Fruit fly (Drosophila melanogaster) whole organism, embryonic: Measurements from ENCODE around the gene CG7065.

Experiments used
- Bdp1 ChIP-seq: fragments of 200-800 bp; sonication (Bioruptor generic); optimal IDR thresholded peaks from 3 replicates; lab custom pipeline; 2016; ENCODE audit warnings: missing biosample characterization, missing genetic modification characterization
- CG10209 ChIP-seq: fragments of 200-800 bp; sonication (Bioruptor generic); optimal IDR thresholded peaks from 3 replicates; lab custom pipeline; 2017; ENCODE audit warnings: missing biosample characterization, mild to moderate bottlenecking, missing genetic modification characterization, missing genetic modification reagents
- CG10267 ChIP-seq: fragments of 200-800 bp; sonication (Bioruptor generic); optimal IDR thresholded peaks from 2 replicates; lab custom pipeline; 2018; ENCODE audit warnings: missing biosample characterization, mild to moderate bottlenecking, missing genetic modification characterization, moderate library complexity
- CG10462 ChIP-seq: fragments of 200-800 bp; sonication (Bioruptor generic); optimal IDR thresholded peaks from 2 replicates; lab custom pipeline; 2016; ENCODE audit warnings: missing biosample characterization, missing genetic modification characterization
- CG11093 ChIP-seq: fragments of 200-800 bp; sonication (Bioruptor generic); IDR thresholded peaks from 3 replicates; pipeline ENCODE4 v1.3.6; 2022; ENCODE audit warnings: missing biosample characterization, missing genetic modification characterization
- CG11398 ChIP-seq: fragments of 200-800 bp; sonication (Bioruptor generic); optimal IDR thresholded peaks from 2 replicates; lab custom pipeline; 2016; ENCODE audit warnings: missing biosample characterization, missing genetic modification characterization
- CG12744 ChIP-seq: fragments of 200-800 bp; sonication (Bioruptor generic); optimal IDR thresholded peaks from 2 replicates; lab custom pipeline; 2016; ENCODE audit warnings: missing biosample characterization, missing genetic modification characterization
- CG2889 ChIP-seq: fragments of 200-800 bp; sonication (Bioruptor generic); IDR thresholded peaks from 3 replicates; pipeline ENCODE4 v1.3.6; 2022; ENCODE audit warnings: missing biosample characterization, missing genetic modification characterization
- CG30431 ChIP-seq: fragments of 200-800 bp; sonication (Bioruptor generic); optimal IDR thresholded peaks from 2 replicates; lab custom pipeline; 2017; ENCODE audit warnings: missing biosample characterization, missing genetic modification characterization
- CG34224 ChIP-seq: fragments of 200-800 bp; sonication (Bioruptor generic); IDR thresholded peaks from 3 replicates; pipeline ENCODE4 v1.3.6; 2022; ENCODE audit warnings: missing biosample characterization, missing genetic modification characterization; ENCODE audit not compliant: partially characterized antibody
- CG3726 ChIP-seq: fragments of 200-800 bp; sonication (Bioruptor generic); IDR thresholded peaks from 3 replicates; pipeline ENCODE4, ENCODE4 v1.3.6; 2022; ENCODE audit warnings: missing biosample characterization, missing genetic modification characterization
- CG5953 ChIP-seq: fragments of 200-800 bp; sonication (Bioruptor generic); IDR thresholded peaks from 2 replicates; pipeline ENCODE4 v1.3.6; 2022; ENCODE audit warnings: missing biosample characterization, missing genetic modification characterization
- CG9215 ChIP-seq: fragments of 200-800 bp; sonication (Bioruptor generic); IDR thresholded peaks from 2 replicates; pipeline ENCODE4 v1.3.6; 2022; ENCODE audit warnings: missing biosample characterization, missing genetic modification characterization
- Dfd ChIP-seq, 2 experiments: fragments of >200 bp; optimal IDR thresholded peaks; 2 replicates each; lab custom pipeline; 2017; ENCODE audit warnings: missing biosample characterization in 2 of 2, missing genetic modification characterization in 2 of 2
- Fer3 ChIP-seq: fragments of 200-800 bp; sonication (Bioruptor generic); optimal IDR thresholded peaks from 2 replicates; lab custom pipeline; 2018; ENCODE audit warnings: missing biosample characterization, mild to moderate bottlenecking, missing genetic modification characterization, moderate library complexity
- HLHmδ ChIP-seq: fragments of 200-800 bp; sonication (Bioruptor generic); optimal IDR thresholded peaks from 2 replicates; lab custom pipeline; 2018; ENCODE audit warnings: missing biosample characterization, mild to moderate bottlenecking, missing genetic modification characterization, moderate library complexity
- Hmx ChIP-seq: fragments of 200-800 bp; sonication (Bioruptor generic); optimal IDR thresholded peaks from 2 replicates; lab custom pipeline; 2016; ENCODE audit warnings: missing biosample characterization, missing genetic modification characterization
- Hr78 ChIP-seq, 2 experiments: fragments of 200-800 bp in 1 of 2; fragments of >200 bp in 1 of 2; sonication (Bioruptor generic) in 1 of 2; optimal IDR thresholded peaks; 2 replicates each; lab custom pipeline; 2017 to 2019; ENCODE audit warnings: missing biosample characterization in 2 of 2, missing genetic modification characterization in 2 of 2, mild to moderate bottlenecking in 1 of 2, moderate library complexity in 1 of 2
- Optix ChIP-seq: fragments of 200-800 bp; sonication (Bioruptor generic); IDR thresholded peaks from 3 replicates; pipeline ENCODE4 v1.3.6; 2022; ENCODE audit warnings: missing biosample characterization, missing genetic modification characterization
- Ptx1 ChIP-seq: fragments of 200-800 bp; sonication (Bioruptor generic); IDR thresholded peaks from 2 replicates; pipeline ENCODE4 v1.3.6; 2022; ENCODE audit warnings: missing biosample characterization, missing genetic modification characterization
- Side ChIP-seq: fragments of 200-800 bp; sonication (Bioruptor generic); optimal IDR thresholded peaks from 2 replicates; lab custom pipeline; 2016; ENCODE audit warnings: missing biosample characterization, missing genetic modification characterization
- Sox100B ChIP-seq: fragments of 200-800 bp; sonication (Bioruptor generic); optimal IDR thresholded peaks from 3 replicates; lab custom pipeline; 2018; ENCODE audit warnings: missing biosample characterization, mild to moderate bottlenecking, missing genetic modification characterization
- Spps ChIP-seq: fragments of 200-800 bp; sonication (Bioruptor generic); optimal IDR thresholded peaks from 2 replicates; lab custom pipeline; 2018; ENCODE audit warnings: missing biosample characterization, mild to moderate bottlenecking, missing genetic modification characterization
- TFAM ChIP-seq: fragments of 200-800 bp; sonication (Bioruptor generic); optimal IDR thresholded peaks from 2 replicates; lab custom pipeline; 2017; ENCODE audit warnings: missing biosample characterization, missing genetic modification characterization, inconsistent platforms
- bbx ChIP-seq: fragments of 200-800 bp; sonication (Bioruptor generic); IDR thresholded peaks from 2 replicates; pipeline ENCODE4 v1.3.6; 2022; ENCODE audit warnings: missing biosample characterization, missing genetic modification characterization; ENCODE audit not compliant: partially characterized antibody
- bigmax ChIP-seq: fragments of 200-800 bp; sonication (Bioruptor generic); optimal IDR thresholded peaks from 2 replicates; lab custom pipeline; 2018; ENCODE audit warnings: missing biosample characterization, mild to moderate bottlenecking, missing genetic modification characterization
- crp ChIP-seq, 2 experiments: fragments of 200-800 bp; sonication (Bioruptor generic); optimal IDR thresholded peaks; 2 replicates in 1 of 2; 3 replicates in 1 of 2; lab custom pipeline; 2017; ENCODE audit warnings: missing biosample characterization in 2 of 2, missing genetic modification characterization in 2 of 2, mild to moderate bottlenecking in 1 of 2, moderate library complexity in 1 of 2
- en ChIP-seq: fragments of 200-800 bp; sonication (Bioruptor generic); optimal IDR thresholded peaks from 2 replicates; lab custom pipeline; 2016; ENCODE audit warnings: missing biosample characterization, missing genetic modification characterization
- exex ChIP-seq: fragments of 200-800 bp; sonication (Bioruptor generic); optimal IDR thresholded peaks from 4 replicates; lab custom pipeline; 2018; ENCODE audit warnings: missing biosample characterization, mild to moderate bottlenecking, missing genetic modification characterization, moderate library complexity
- eyg ChIP-seq: fragments of 200-800 bp; sonication (Bioruptor generic); optimal IDR thresholded peaks from 3 replicates; lab custom pipeline; 2016; ENCODE audit warnings: missing biosample characterization, missing genetic modification characterization
- fd96Cb ChIP-seq: fragments of 200-800 bp; sonication (Bioruptor generic); optimal IDR thresholded peaks from 2 replicates; lab custom pipeline; 2018; ENCODE audit warnings: missing biosample characterization, mild to moderate bottlenecking, missing genetic modification characterization, moderate library complexity
- gro ChIP-seq: fragments of 200-800 bp; sonication (Bioruptor generic); optimal IDR thresholded peaks from 2 replicates; lab custom pipeline; 2016; ENCODE audit warnings: missing biosample characterization, missing genetic modification characterization
- hbn ChIP-seq: fragments of 200-800 bp; sonication (Bioruptor generic); IDR thresholded peaks from 2 replicates; pipeline ENCODE4 v1.3.6; 2022; ENCODE audit warnings: missing biosample characterization, missing genetic modification characterization; ENCODE audit not compliant: partially characterized antibody
- hkb ChIP-seq, 2 experiments: fragments of 200-800 bp in 1 of 2; fragments of >200 bp in 1 of 2; sonication (Bioruptor generic) in 1 of 2; IDR thresholded peaks in 1 of 2; optimal IDR thresholded peaks in 1 of 2; 2 replicates each; pipeline versions ENCODE4 v1.3.6 to Lab custom; 2017 to 2022; ENCODE audit warnings: missing biosample characterization in 1 of 2, missing genetic modification characterization in 1 of 2
- inv ChIP-seq: fragments of 200-800 bp; sonication (Bioruptor generic); IDR thresholded peaks from 2 replicates; pipeline ENCODE4 v1.3.6; 2022; ENCODE audit warnings: missing biosample characterization, missing genetic modification characterization; ENCODE audit not compliant: partially characterized antibody
- jumu ChIP-seq: fragments of 200-800 bp; sonication (Bioruptor generic); optimal IDR thresholded peaks from 3 replicates; lab custom pipeline; 2016; ENCODE audit warnings: missing biosample characterization, missing genetic modification characterization
- oc ChIP-seq: fragments of 200-800 bp; sonication (Bioruptor generic); optimal IDR thresholded peaks from 2 replicates; lab custom pipeline; 2018; ENCODE audit warnings: missing biosample characterization, mild to moderate bottlenecking, missing genetic modification characterization, moderate library complexity
- pfk ChIP-seq: fragments of 200-800 bp; sonication (Bioruptor generic); optimal IDR thresholded peaks from 2 replicates; lab custom pipeline; 2018; ENCODE audit warnings: missing biosample characterization, mild to moderate bottlenecking, missing genetic modification characterization, moderate library complexity
- prd ChIP-seq, 3 experiments: fragments of >200 bp in 2 of 3; fragments of 200-800 bp in 1 of 3; sonication (Bioruptor generic) in 1 of 3; optimal IDR thresholded peaks in 2 of 3; IDR thresholded peaks in 1 of 3; 2 replicates in 2 of 3; 3 replicates in 1 of 3; pipeline versions ENCODE4 v1.3.6 to Lab custom; 2017 to 2022; ENCODE audit warnings: missing biosample characterization in 1 of 3, missing genetic modification characterization in 1 of 3
- seq ChIP-seq: fragments of 200-800 bp; sonication (Bioruptor generic); IDR thresholded peaks from 2 replicates; pipeline ENCODE4 v1.3.6; 2022; ENCODE audit warnings: missing biosample characterization, missing genetic modification characterization
- sim ChIP-seq: fragments of 200-800 bp; sonication (Bioruptor generic); IDR thresholded peaks from 2 replicates; pipeline ENCODE4 v1.3.6; 2022; ENCODE audit warnings: missing biosample characterization, missing genetic modification characterization
- ssp ChIP-seq: fragments of 200-800 bp; sonication (Bioruptor generic); IDR thresholded peaks from 2 replicates; pipeline ENCODE4 v1.3.6; 2022; ENCODE audit warnings: missing biosample characterization, missing genetic modification characterization
- stc ChIP-seq: fragments of 200-800 bp; sonication (Bioruptor generic); IDR thresholded peaks from 2 replicates; pipeline ENCODE4 v1.3.6; 2022; ENCODE audit warnings: missing biosample characterization, missing genetic modification characterization

The CG7065 gene

DNA sequence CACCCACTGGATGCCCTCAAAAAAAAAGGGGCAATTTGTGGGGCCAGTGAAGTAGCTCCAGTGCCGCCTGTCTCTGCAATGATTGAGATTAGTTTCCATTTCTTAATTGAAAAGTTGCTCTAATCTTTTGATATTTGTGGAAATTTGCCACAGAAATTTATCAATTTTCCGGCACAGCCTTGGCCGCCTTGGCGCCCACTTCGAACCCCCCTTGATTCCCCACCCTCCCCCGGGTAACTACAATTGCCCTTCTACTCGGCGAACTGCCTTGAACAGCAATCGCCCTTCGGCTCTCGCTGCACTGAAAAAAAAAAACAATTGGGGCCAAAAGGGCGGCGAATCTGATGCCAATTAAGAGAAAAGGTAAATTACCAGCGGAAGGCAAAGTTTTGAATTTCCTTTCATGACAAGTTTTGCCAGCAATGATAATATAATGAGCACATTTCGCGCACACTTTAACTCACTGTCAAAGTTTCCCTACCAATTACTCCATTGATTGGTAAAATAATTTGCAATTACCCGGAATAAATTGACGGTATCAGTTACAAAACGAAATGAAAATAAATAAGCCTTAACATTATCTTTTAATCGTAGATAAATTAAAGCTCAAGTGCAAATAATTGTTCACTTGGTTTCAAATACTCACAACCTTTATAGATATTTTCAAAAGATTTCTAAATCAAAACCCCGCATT, 22.5 kb upstream of the CG7065 start (continued):
- TF ChIP-seq CG9215 (no peak), pfk (GFP tag; lab: Kevin White, UChicago) (no peak), hkb (optimal IDR thresholded peaks at IDR 0.05; lab: Kevin White, UChicago) (no peak), hkb (GFP tag; IDR thresholded peaks at IDR 0.05; lab: Robert Waterston, UW) (no peak), fd96Cb (peak; percentile 32), exex (tag; lab: Kevin White, UChicago) (no peak), crp (GFP tag; optimal IDR thresholded peaks at IDR 0.05; lab: Kevin White, UChicago) (no peak), Ptx1 (0 out of 2 replicates have a peak, but pooled peaks have one; percentile 6), CG34224 (GFP tag; lab: Robert Waterston, UW) (no peak), prd (optimal IDR thresholded peaks at IDR 0.05; lab: Kevin White, UChicago) (no peak), prd (GFP tag; IDR thresholded peaks at IDR 0.05; lab: Robert Waterston, UW) (peak; percentile 41; the same call in 1 of the 3 replicates), Side (GFP tag; lab: Kevin White, UChicago) (no peak), jumu (GFP tag; lab: Kevin White, UChicago) (no peak), Spps (tag; lab: Kevin White, UChicago) (no peak), CG10462 (GFP tag; lab: Kevin White, UChicago) (no peak), HLHmδ (GFP tag; lab: Kevin White, UChicago) (no peak), CG10209 (GFP tag; lab: Kevin White, UChicago) (peak; percentile 34), Hr78 (GFP tag; optimal IDR thresholded peaks at IDR 0.05; lab: Kevin White, UChicago) (no peak), Hmx (GFP tag; lab: Kevin White, UChicago) (no peak), CG5953 (GFP tag; lab: Robert Waterston, UW) (no peak), oc (tag; lab: Kevin White, UChicago) (no peak), Optix (no peak), Dfd (GFP tag; optimal IDR thresholded peaks at IDR 0.05; lab: Kevin White, UChicago) (no peak), stc (GFP tag; lab: Robert Waterston, UW) (no peak), Bdp1 (no peak), CG11398 (GFP tag; lab: Kevin White, UChicago) (no peak), ssp (GFP tag; lab: Robert Waterston, UW) (no peak), sim (no peak), seq (GFP tag; lab: Robert Waterston, UW) (no peak), CG3726 (GFP tag; lab: Robert Waterston, UW) (no peak), gro (GFP tag; lab: Kevin White, UChicago) (no peak), TFAM (no peak), bigmax (no peak), en (no peak), CG12744 (no peak), CG2889 (GFP tag; lab: Robert Waterston, UW) (no peak), hbn (no peak), bbx (no peak), Sox100B (GFP tag; lab: Kevin White, UChicago) (peak; percentile 67), CG10267 (tag; lab: Kevin White, UChicago) (peak; percentile 8), Fer3 (tag; lab: Kevin White, UChicago) (no peak), inv (GFP tag; lab: Robert Waterston, UW) (no peak), CG30431 (GFP tag; lab: Kevin White, UChicago) (no peak), CG11093 (no peak), eyg (GFP tag; lab: Kevin White, UChicago) (no peak)
- TF ChIP-seq, all 482 proteins: peak for 85
